Fruit fly (Drosophila melanogaster): Measurements from ENCODE around the gene CG43049.

DNA sequence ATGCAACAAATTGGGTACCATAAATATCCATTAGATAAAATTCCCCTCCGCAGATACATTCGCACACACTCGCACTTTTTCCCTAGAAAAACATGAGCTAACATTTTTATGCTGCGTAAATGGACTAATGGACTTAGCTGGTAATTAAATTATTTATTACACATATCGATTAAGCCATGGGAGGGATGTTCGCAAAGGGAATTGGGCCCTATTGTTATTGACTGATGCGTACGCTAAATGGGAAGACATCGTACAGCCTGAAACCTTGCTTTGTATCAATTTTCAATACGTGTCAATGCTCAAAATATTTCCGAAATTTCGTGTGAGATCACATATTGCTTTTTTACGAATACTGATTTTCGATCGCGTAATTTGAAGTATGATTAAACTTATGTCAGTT lies at the start of gene CG43049:
- TF ChIP-seq psq (optimal IDR thresholded peaks at IDR 0.05) (no peak), insv (optimal IDR thresholded peaks at IDR 0.05) (no peak), Sin3A (optimal IDR thresholded peaks at IDR 0.05) (no peak), Myc (optimal IDR thresholded peaks at IDR 0.05) (no peak)
